Worm (Caenorhabditis elegans): ENCODE data around the gene C04C3.7.

- TF ChIP-seq him-1 (tag; optimal IDR thresholded peaks at IDR 0.05) (no peak), dao-5 (tag; optimal IDR thresholded peaks at IDR 0.05) (no peak)
Observed at ce11 chrIV:3481760-3482159, 48.5 kb upstream of the C04C3.7 start, which contains the start of gene srz-37.

All from whole organism, L4/young adult.